Fruit fly (Drosophila melanogaster): ENCODE results near the gene CG33257.

The CG33257 gene

DNA sequence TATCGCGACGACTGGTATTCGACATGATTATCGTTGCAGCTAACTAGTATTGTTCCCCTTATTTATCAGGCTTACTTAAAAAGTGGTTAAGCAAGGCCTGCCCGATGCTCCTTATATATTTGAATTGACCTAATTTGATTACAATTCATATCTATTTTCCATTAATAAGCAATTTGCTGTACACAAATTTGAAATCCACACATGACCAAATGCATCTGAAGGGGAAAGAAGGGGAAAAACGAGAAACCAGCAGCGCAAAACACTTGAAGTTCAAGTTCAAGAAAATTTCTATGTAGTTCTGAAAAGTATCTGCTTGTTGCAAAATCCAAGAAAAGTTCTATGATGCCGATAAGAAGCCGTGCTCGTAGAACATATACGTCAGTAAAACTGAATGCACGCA is 19.5 kb upstream of the CG33257 start, which contains the start of the genes CG13040 and CG13039:
TSS of gene CG13040 (minus strand) at position 101 of the 400 bp plus-strand sequence.
TSS of gene CG13039 (minus strand) at position 106 of the 400 bp plus-strand sequence.
- no peak for TF ChIP-seq Dll (optimal IDR thresholded peaks at IDR 0.05)
- TF ChIP-seq usp (GFP tag; optimal IDR thresholded peaks at IDR 0.05) = no peak
- no peak for TF ChIP-seq EcR (GFP tag; optimal IDR thresholded peaks at IDR 0.05)
- no peak for TF ChIP-seq psq (optimal IDR thresholded peaks at IDR 0.05)
- TF ChIP-seq CG8478 (optimal IDR thresholded peaks at IDR 0.05) = no peak
- TF ChIP-seq pan (optimal IDR thresholded peaks at IDR 0.05) = no peak

dm6 chr3L:16327776-16328175 is 18.3 kb upstream of the CG33257 start, which contains the start of gene CG13038:
CG13038 (minus strand) TSS chr3L:16327893.
- TF ChIP-seq psq (optimal IDR thresholded peaks at IDR 0.05) (no peak), EcR (GFP tag; optimal IDR thresholded peaks at IDR 0.05) (no peak), pan (optimal IDR thresholded peaks at IDR 0.05) (no peak), Dll (optimal IDR thresholded peaks at IDR 0.05) (no peak), usp (GFP tag; optimal IDR thresholded peaks at IDR 0.05) (no peak), CG8478 (optimal IDR thresholded peaks at IDR 0.05) (no peak)

DNA sequence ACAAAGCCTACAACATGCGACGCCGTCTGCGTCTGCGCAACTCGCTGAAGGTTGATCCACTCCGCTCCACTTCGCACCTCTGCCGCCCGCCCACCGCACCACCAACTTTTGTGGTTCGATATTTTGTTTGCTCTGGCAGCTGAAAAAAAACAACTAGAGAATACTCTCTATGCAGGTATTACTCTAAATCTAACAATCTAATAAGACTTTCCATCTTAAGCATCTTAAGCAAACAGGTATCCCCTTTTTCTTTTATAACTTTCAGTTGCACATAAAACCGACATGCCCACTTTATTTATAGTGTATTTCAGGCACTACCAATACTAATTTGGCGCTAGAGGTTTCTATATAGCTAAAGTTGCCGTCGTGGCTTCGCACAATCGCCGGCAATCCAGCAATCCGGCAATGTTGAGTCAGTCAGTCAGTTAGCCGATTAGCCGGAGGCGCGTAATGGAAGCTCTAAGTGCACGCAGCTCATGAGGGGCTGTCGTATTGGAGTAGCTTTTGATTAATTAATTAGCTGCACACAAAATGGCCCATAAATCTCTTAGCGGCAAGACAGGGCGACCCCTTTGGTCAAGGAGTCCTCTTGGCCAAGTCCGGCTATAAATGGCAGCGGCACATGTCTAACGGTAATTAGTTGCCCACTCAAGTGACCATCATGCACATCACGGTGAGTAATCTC is 17.8 kb upstream of the CG33257 start, which contains the start of gene CG13058:
TSS of gene CG13058 (plus strand) at position 635 of the 685 bp plus-strand sequence.
- TF ChIP-seq psq (optimal IDR thresholded peaks at IDR 0.05) = no peak
- TF ChIP-seq pan (optimal IDR thresholded peaks at IDR 0.05) = no peak
- no peak for TF ChIP-seq usp (GFP tag; optimal IDR thresholded peaks at IDR 0.05)
- TF ChIP-seq EcR (GFP tag; optimal IDR thresholded peaks at IDR 0.05) = no peak
- TF ChIP-seq CG8478 (optimal IDR thresholded peaks at IDR 0.05) = no peak
- no peak for TF ChIP-seq Dll (optimal IDR thresholded peaks at IDR 0.05)

- no peak for TF ChIP-seq EcR (GFP tag; optimal IDR thresholded peaks at IDR 0.05)
- TF ChIP-seq pan (optimal IDR thresholded peaks at IDR 0.05) = no peak
- TF ChIP-seq CG8478 (optimal IDR thresholded peaks at IDR 0.05) = no peak
- no peak for TF ChIP-seq psq (optimal IDR thresholded peaks at IDR 0.05)
- TF ChIP-seq usp (GFP tag; optimal IDR thresholded peaks at IDR 0.05) = no peak
- no peak for TF ChIP-seq Dll (optimal IDR thresholded peaks at IDR 0.05)
Measured at dm6 chr3L:16329495-16329894, 16.6 kb upstream of the CG33257 start, which contains the start of gene CG33061. CG33061 (plus strand) TSS chr3L:16329795.

DNA sequence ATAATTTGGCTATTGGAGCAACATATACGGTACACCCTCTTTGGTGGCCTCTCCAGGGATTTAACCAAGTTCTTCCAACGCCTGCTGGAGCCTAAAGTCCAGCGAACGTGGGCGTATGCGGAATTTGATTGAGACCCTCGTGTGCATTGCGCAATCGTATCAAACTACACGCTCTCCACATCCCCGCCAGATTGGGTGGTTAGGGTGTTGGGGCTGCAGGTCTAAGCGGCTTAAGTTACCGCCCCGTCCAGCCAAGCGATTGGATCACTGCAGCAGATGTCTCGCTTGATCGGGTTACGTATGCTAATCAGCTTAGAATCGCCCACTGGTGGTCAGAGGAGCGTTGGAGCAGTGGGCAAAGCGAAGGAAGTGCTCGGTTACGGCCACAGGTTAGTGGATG is 15.4 kb upstream of the CG33257 start, which contains the start of gene CG33060:
TSS of gene CG33060 (plus strand) at position 301 of the 400 bp plus-strand sequence.
- TF ChIP-seq Dll (optimal IDR thresholded peaks at IDR 0.05) (no peak), pan (optimal IDR thresholded peaks at IDR 0.05) (no peak), CG8478 (optimal IDR thresholded peaks at IDR 0.05) (no peak), EcR (GFP tag; optimal IDR thresholded peaks at IDR 0.05) (no peak), usp (GFP tag; optimal IDR thresholded peaks at IDR 0.05) (no peak), psq (optimal IDR thresholded peaks at IDR 0.05) (no peak)

DNA sequence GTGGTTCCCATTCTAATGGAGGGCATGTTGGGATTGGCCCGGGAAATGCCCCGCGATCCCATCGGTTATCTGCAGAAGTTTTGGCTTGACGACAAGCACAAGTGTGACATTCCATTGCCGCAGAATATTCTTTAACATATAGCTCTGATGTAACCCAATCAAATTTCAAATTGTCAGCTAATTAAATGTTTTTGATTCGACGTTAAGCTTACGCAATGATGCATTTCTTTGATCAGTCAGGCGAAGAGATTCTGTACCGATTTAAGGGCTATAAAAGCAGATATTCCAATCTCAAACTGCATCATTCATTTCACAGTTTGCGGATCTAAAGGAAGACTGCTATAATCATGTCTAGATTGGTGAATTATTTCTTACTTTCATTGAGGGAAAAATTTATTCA is 14.5 kb upstream of the CG33257 start, which contains the start of gene retinin:
TSS of gene retinin (plus strand) at position 301 of the 400 bp plus-strand sequence.
- no peak for TF ChIP-seq CG8478 (optimal IDR thresholded peaks at IDR 0.05)
- no peak for TF ChIP-seq psq (optimal IDR thresholded peaks at IDR 0.05)
- no peak for TF ChIP-seq Dll (optimal IDR thresholded peaks at IDR 0.05)
- no peak for TF ChIP-seq pan (optimal IDR thresholded peaks at IDR 0.05)
- no peak for TF ChIP-seq EcR (GFP tag; optimal IDR thresholded peaks at IDR 0.05)
- no peak for TF ChIP-seq usp (GFP tag; optimal IDR thresholded peaks at IDR 0.05)

DNA sequence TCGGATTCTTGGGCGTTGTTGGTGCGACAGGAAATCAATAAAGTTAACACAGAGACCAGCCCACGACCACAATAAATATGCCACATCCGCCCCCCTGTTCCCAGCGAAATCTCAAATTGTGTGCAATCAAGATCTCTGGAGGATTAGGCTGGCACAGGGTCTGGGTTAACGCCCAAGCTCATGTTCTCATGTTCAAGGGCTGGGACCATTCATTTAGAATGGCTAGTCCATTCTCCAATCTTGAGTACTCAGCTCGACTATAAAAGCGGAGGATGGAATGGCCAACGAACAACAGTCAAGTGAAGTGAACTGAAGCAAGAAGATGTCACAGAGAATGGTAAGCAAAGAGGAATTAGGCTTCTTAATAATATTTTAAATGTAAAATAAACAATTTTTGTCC is 13.1 kb upstream of the CG33257 start, which contains the start of gene CG13056:
TSS of gene CG13056 (plus strand) at position 301 of the 400 bp plus-strand sequence.
- TF ChIP-seq psq (optimal IDR thresholded peaks at IDR 0.05) (no peak), CG8478 (optimal IDR thresholded peaks at IDR 0.05) (no peak), EcR (GFP tag; optimal IDR thresholded peaks at IDR 0.05) (no peak), Dll (optimal IDR thresholded peaks at IDR 0.05) (no peak)

DNA sequence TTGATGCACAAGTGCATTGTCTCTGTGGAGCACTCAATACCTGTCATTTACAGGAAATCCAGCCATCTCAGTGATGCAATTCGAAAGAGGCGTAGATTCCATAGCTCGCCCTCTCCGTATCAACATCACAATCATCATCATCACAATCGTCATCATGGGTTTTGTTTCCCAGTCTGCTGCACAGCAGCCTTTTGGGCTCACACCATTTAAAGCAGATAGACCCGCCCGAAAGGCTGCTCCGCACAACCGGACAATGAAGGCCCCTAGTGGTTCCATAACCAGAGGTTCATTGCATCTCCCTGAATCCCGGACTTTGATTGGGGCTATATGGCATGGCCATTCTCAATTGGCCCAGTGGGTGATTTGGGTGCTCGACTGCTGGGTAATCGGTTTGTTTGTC is 11.2 kb upstream of the CG33257 start:
- no peak for TF ChIP-seq Dll (optimal IDR thresholded peaks at IDR 0.05)
- TF ChIP-seq psq (optimal IDR thresholded peaks at IDR 0.05) = no peak
- TF ChIP-seq usp (GFP tag; optimal IDR thresholded peaks at IDR 0.05) = no peak
- TF ChIP-seq EcR (GFP tag; optimal IDR thresholded peaks at IDR 0.05) = no peak
- no peak for TF ChIP-seq CG8478 (optimal IDR thresholded peaks at IDR 0.05)
- no peak for TF ChIP-seq pan (optimal IDR thresholded peaks at IDR 0.05)

dm6 chr3L:16337739-16338138 is 8.4 kb upstream of the CG33257 start:
- TF ChIP-seq pan (optimal IDR thresholded peaks at IDR 0.05) = no peak
- no peak for TF ChIP-seq psq (optimal IDR thresholded peaks at IDR 0.05)
- TF ChIP-seq usp (GFP tag; optimal IDR thresholded peaks at IDR 0.05) = no peak
- no peak for TF ChIP-seq CG8478 (optimal IDR thresholded peaks at IDR 0.05)
- TF ChIP-seq Dll (optimal IDR thresholded peaks at IDR 0.05) = no peak
- TF ChIP-seq EcR (GFP tag; optimal IDR thresholded peaks at IDR 0.05) = no peak

DNA sequence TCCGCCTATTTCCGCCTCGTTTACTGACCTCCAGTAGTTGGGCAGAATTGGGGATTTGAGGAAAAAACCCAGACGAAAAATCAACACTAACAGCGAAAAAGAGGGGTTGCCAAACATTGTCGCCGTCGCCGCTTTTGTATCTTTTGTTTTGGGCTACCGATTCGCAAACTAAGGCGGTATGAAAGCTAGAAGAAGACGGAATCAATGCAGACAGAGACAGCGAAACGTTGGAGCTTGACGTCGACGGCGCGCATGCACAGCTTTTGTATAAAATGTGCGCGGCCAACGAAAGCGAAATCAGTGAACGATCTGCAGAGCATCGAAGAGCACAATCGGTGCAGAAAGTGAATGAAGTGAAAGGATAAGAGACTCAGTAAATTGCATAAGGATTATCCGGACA is 7.4 kb upstream of the CG33257 start, which contains the start of gene CG4998:
TSS of gene CG4998 (plus strand) at position 301 of the 400 bp plus-strand sequence.
- TF ChIP-seq usp (GFP tag; optimal IDR thresholded peaks at IDR 0.05) (no peak), Dll (optimal IDR thresholded peaks at IDR 0.05) (no peak), pan (optimal IDR thresholded peaks at IDR 0.05) (no peak), EcR (GFP tag; optimal IDR thresholded peaks at IDR 0.05) (no peak), CG8478 (optimal IDR thresholded peaks at IDR 0.05) (no peak), psq (optimal IDR thresholded peaks at IDR 0.05) (no peak)

- TF ChIP-seq Dll (optimal IDR thresholded peaks at IDR 0.05) = no peak
- no peak for TF ChIP-seq pan (optimal IDR thresholded peaks at IDR 0.05)
- no peak for TF ChIP-seq CG8478 (optimal IDR thresholded peaks at IDR 0.05)
- TF ChIP-seq psq (optimal IDR thresholded peaks at IDR 0.05) = no peak
- no peak for TF ChIP-seq EcR (GFP tag; optimal IDR thresholded peaks at IDR 0.05)
- no peak for TF ChIP-seq usp (GFP tag; optimal IDR thresholded peaks at IDR 0.05)
Measured at dm6 chr3L:16339463-16339862, 6.7 kb upstream of the CG33257 start.

- TF ChIP-seq Dll (optimal IDR thresholded peaks at IDR 0.05) (no peak), psq (optimal IDR thresholded peaks at IDR 0.05) (no peak)
Measured at dm6 chr3L:16339873-16340272, 6.2 kb upstream of the CG33257 start.

All from whole organism.